Fruit fly (Drosophila melanogaster): ENCODE data around the gene CG5934.

CG5934 gene

dm6 chr3R:27272233-27272632 lies 1.3 kb upstream of the CG5934 start:
- TF ChIP-seq ss (GFP tag; optimal IDR thresholded peaks at IDR 0.05): peak in 1 of 2 experiments; percentile 22
- TF ChIP-seq Eip78C (GFP tag): peak; percentile 46
- peak; percentile 15 for TF ChIP-seq CG3032 (tag; optimal IDR thresholded peaks at IDR 0.05)
- no peak for TF ChIP-seq CG6808 (GFP tag; optimal IDR thresholded peaks at IDR 0.05)
- peak; percentile 31 for TF ChIP-seq Sox14 (GFP tag; optimal IDR thresholded peaks at IDR 0.05)

dm6 chr3R:27274533-27275447 lies 1.3 kb downstream of the CG5934 start, which contains the start of gene CG5938:
Gene CG5938 (plus strand): TSS chr3R:27274794.
- TF ChIP-seq ss (GFP tag; optimal IDR thresholded peaks at IDR 0.05) (peak; percentile 23 to 69), CG3919 (GFP tag; optimal IDR thresholded peaks at IDR 0.05) (peak; percentile 47), CG10631 (GFP tag; optimal IDR thresholded peaks at IDR 0.05) (peak; percentile 39), svp (GFP tag) (peak; percentile 59), net (GFP tag; optimal IDR thresholded peaks at IDR 0.05) (peak; percentile 26), CG16779 (tag; optimal IDR thresholded peaks at IDR 0.05) (peak; percentile 31), CG7368 (GFP tag; optimal IDR thresholded peaks at IDR 0.05) (peak; percentile 9), topi (GFP tag; optimal IDR thresholded peaks at IDR 0.05) (peak; percentile 22), Smox (GFP tag; optimal IDR thresholded peaks at IDR 0.05) (no peak), CG6854 (GFP tag; optimal IDR thresholded peaks at IDR 0.05) (peak; percentile 30), salr (GFP tag; optimal IDR thresholded peaks at IDR 0.05) (peak in 1 of 2 experiments; percentile 9), spab (GFP tag; optimal IDR thresholded peaks at IDR 0.05) (no peak), Ets21C (GFP tag; optimal IDR thresholded peaks at IDR 0.05) (no peak), Met (GFP tag; optimal IDR thresholded peaks at IDR 0.05) (peak; percentile 34), lz (GFP tag; optimal IDR thresholded peaks at IDR 0.05) (peak; percentile 17), CG10669 (GFP tag; optimal IDR thresholded peaks at IDR 0.05) (no peak), acj6 (GFP tag; optimal IDR thresholded peaks at IDR 0.05) (peak; percentile 52), fkh (GFP tag; optimal IDR thresholded peaks at IDR 0.05) (peak; percentile 21), Hr4 (GFP tag; optimal IDR thresholded peaks at IDR 0.05) (peak; percentile 8), Eip78C (GFP tag) (peak; percentile 74), Sox102F (GFP tag; optimal IDR thresholded peaks at IDR 0.05) (peak; percentile 5), fd85E (GFP tag; optimal IDR thresholded peaks at IDR 0.05) (no peak), CG11902 (GFP tag; optimal IDR thresholded peaks at IDR 0.05) (peak; percentile 22), vri (GFP tag; optimal IDR thresholded peaks at IDR 0.05) (peak; percentile 10), Gug (GFP tag; IDR thresholded peaks at IDR 0.05) (no peak), Hr38 (GFP tag; optimal IDR thresholded peaks at IDR 0.05) (no peak), Eip93F (GFP tag; optimal IDR thresholded peaks at IDR 0.05) (no peak), pdm3 (GFP tag; optimal IDR thresholded peaks at IDR 0.05) (no peak), esn (GFP tag; optimal IDR thresholded peaks at IDR 0.05) (peak; percentile 18), dsx (GFP tag; optimal IDR thresholded peaks at IDR 0.05; ENCODE audit: poor library complexity, severe bottlenecking) (peak; percentile 68), Lpt (GFP tag; optimal IDR thresholded peaks at IDR 0.05) (no peak), CG11294 (GFP tag; IDR thresholded peaks at IDR 0.05) (no peak), CG15336 (GFP tag; IDR thresholded peaks at IDR 0.05) (no peak), cyc (GFP tag; optimal IDR thresholded peaks at IDR 0.05) (no peak), CG8119 (GFP tag; IDR thresholded peaks at IDR 0.05) (no peak), CG31627 (GFP tag; optimal IDR thresholded peaks at IDR 0.05) (peak; percentile 10), Ets96B (tag; optimal IDR thresholded peaks at IDR 0.05) (peak; percentile 34), OdsH (GFP tag; optimal IDR thresholded peaks at IDR 0.05) (peak; percentile 47), CG6792 (GFP tag; optimal IDR thresholded peaks at IDR 0.05) (no peak), Sox15 (GFP tag; optimal IDR thresholded peaks at IDR 0.05) (no peak), dac (GFP tag; optimal IDR thresholded peaks at IDR 0.05) (no peak), CG1621 (tag; optimal IDR thresholded peaks at IDR 0.05) (peak; percentile 20), CG8632 (GFP tag; optimal IDR thresholded peaks at IDR 0.05) (no peak), CG3032 (tag; optimal IDR thresholded peaks at IDR 0.05) (peak; percentile 21), CG9139 (GFP tag; optimal IDR thresholded peaks at IDR 0.05) (peak; percentile 39), CG6163 (GFP tag; IDR thresholded peaks at IDR 0.05) (peak; percentile 67)

All from whole organism, prepupa.